Worm (Caenorhabditis elegans): ENCODE measurements around the gene W06B4.2.

Gene W06B4.2

DNA sequence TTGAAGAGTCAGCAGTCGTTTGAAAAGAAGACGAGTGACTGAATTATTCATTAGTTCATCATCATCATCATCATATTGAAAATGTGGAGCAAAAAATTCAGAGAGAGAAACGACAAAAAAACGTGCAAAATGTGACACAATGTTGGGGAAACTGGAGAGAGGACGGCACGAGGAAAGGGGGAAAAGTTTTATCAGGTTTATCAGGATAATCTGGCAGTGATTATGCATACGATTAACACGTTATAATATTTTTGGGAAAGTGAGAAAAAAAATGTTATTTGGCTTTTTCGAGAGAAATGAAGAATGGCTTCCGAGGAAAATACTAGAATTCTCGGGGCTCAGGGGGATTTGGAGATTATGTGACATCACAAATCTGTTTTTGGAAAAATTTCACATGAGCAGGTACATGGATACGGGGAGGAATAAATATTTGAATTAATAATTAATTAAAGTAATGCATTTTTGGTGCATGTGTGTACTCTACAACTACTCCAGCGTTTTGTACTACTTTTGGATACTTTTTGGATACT, 37.2 kb downstream of the W06B4.2 start, which contains the start of gene camt-1:
Gene camt-1 (minus strand): TSS at position 51 of the 530 bp plus-strand sequence.
- no peak for TF ChIP-seq F55B11.4 (tag; optimal IDR thresholded peaks at IDR 0.05; ENCODE audit: borderline replicate concordance, insufficient read depth)
- TF ChIP-seq lsy-27 (tag; optimal IDR thresholded peaks at IDR 0.05; ENCODE audit: borderline replicate concordance, insufficient read depth), result no peak
- TF ChIP-seq ztf-26 (tag; optimal IDR thresholded peaks at IDR 0.05), result no peak
- TF ChIP-seq dox-1 (GFP tag; IDR thresholded peaks at IDR 0.05), result no peak
- TF ChIP-seq attf-3 (GFP tag; conservative IDR thresholded peaks at IDR 0.05), result no peak
- no peak for TF ChIP-seq snpc-1.1 (tag; optimal IDR thresholded peaks at IDR 0.05; ENCODE audit: insufficient read depth)
- TF ChIP-seq snpc-4 (GFP tag; optimal IDR thresholded peaks at IDR 0.05), result no peak
- TF ChIP-seq snpc-4 (tag; optimal IDR thresholded peaks at IDR 0.05), result no peak

DNA sequence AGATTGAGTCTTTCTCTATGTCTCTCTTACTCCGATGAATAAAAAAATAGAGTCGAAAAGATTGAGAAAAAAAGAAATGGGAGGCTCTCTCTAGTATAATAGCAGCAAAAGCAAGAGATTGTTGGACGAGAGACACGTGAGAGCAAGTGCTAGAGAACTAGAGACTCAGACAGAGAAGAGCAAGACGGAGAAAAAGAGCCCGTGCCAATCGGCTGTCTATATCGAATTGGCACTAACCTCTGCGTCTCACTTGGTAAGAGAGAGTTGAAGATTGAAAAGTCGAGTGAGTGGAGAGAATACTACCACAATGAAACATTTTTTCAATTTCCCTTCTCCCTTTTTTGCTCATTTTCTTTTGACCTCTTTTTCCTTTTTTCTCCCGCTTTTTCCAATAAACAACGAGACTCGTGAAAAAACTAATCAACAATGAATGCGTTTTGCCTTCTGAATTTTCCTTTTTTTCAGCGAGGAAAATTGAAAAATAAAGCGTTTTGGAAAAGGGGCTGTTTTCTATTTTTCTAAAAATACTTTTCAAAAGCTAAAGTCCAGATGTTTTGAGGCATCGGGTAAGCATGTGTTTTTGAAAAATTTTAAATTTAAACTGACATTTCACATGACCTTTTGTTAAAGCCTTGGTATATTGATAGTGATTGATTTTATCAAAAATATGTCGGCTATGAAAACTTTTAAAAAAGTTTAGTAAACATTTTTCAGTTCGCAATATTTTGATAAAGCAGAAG, 38.8 kb downstream of the W06B4.2 start:
- TF ChIP-seq C06A6.2 (GFP tag; conservative IDR thresholded peaks at IDR 0.05) (no peak), nfyb-1 (GFP tag; IDR thresholded peaks at IDR 0.05) (0 out of 2 replicates have a peak, but pooled peaks have one; percentile 27), nfya-1 (tag; optimal IDR thresholded peaks at IDR 0.05; ENCODE audit: borderline replicate concordance, insufficient read depth) (no peak), aptf-2 (GFP tag; conservative IDR thresholded peaks at IDR 0.05) (no peak), hrde-1 (tag; optimal IDR thresholded peaks at IDR 0.05; ENCODE audit: borderline replicate concordance) (no peak), lsy-27 (tag; optimal IDR thresholded peaks at IDR 0.05; ENCODE audit: borderline replicate concordance, insufficient read depth) (no peak), hlh-12 (tag; optimal IDR thresholded peaks at IDR 0.05) (no peak), snpc-3.4 (tag; optimal IDR thresholded peaks at IDR 0.05) (no peak), dpff-1 (tag; optimal IDR thresholded peaks at IDR 0.05) (no peak), ceh-79 (tag; optimal IDR thresholded peaks at IDR 0.05) (no peak), Y95B8A.8 (GFP tag; IDR thresholded peaks at IDR 0.05) (no peak), ceh-91 (GFP tag; IDR thresholded peaks at IDR 0.05) (no peak), fkh-3 (tag; optimal IDR thresholded peaks at IDR 0.05) (no peak), ama-1 (optimal IDR thresholded peaks at IDR 0.05) (no peak), ama-1 (GFP tag; optimal IDR thresholded peaks at IDR 0.05) (no peak), lin-35 (GFP tag; optimal IDR thresholded peaks at IDR 0.05) (peak in 1 of 3 experiments; percentile 31), attf-6 (GFP tag; IDR thresholded peaks at IDR 0.05) (no peak), K12H6.12 (tag; optimal IDR thresholded peaks at IDR 0.05) (peak; percentile 59), B0035.1 (tag; optimal IDR thresholded peaks at IDR 0.05) (no peak), cebp-2 (GFP tag; IDR thresholded peaks at IDR 0.05) (no peak), dpl-1 (GFP tag; optimal IDR thresholded peaks at IDR 0.05) (no peak), mcd-1 (GFP tag; IDR thresholded peaks at IDR 0.05) (peak; percentile 39; the same call in 1 of the 2 replicates), gei-17 (GFP tag; optimal IDR thresholded peaks at IDR 0.05) (no peak), mxl-1 (tag; optimal IDR thresholded peaks at IDR 0.05) (no peak), lin-40 (tag; optimal IDR thresholded peaks at IDR 0.05) (peak; percentile 52), attf-3 (GFP tag; conservative IDR thresholded peaks at IDR 0.05) (no peak), lsl-1 (GFP tag; optimal IDR thresholded peaks at IDR 0.05) (no peak), nhr-80 (tag; optimal IDR thresholded peaks at IDR 0.05) (peak; percentile 56), ZK185.1 (tag; optimal IDR thresholded peaks at IDR 0.05; ENCODE audit: poor library complexity, severe bottlenecking) (peak; percentile 55), dox-1 (GFP tag; IDR thresholded peaks at IDR 0.05) (no peak), lin-54 (GFP tag; optimal IDR thresholded peaks at IDR 0.05) (no peak), F57C9.4 (tag; optimal IDR thresholded peaks at IDR 0.05) (no peak), ztf-3 (GFP tag; optimal IDR thresholded peaks at IDR 0.05) (no peak), hsf-1 (GFP tag; IDR thresholded peaks at IDR 0.05) (no peak), zim-3 (tag; optimal IDR thresholded peaks at IDR 0.05) (no peak), T07F8.4 (tag; optimal IDR thresholded peaks at IDR 0.05) (no peak), ceh-100 (GFP tag; IDR thresholded peaks at IDR 0.05) (no peak), cebp-1 (GFP tag; IDR thresholded peaks at IDR 0.05) (no peak), cebp-1 (tag; optimal IDR thresholded peaks at IDR 0.05) (peak; percentile 60)

All from whole organism, young adult.